Worm (Caenorhabditis elegans) whole organism, L1 larva: ENCODE measurements around the gene Y32G9B.1.

Experiments
- C04F5.9 ChIP-seq: sonication (generic microtip); optimal IDR thresholded peaks from 2 replicates; lab custom pipeline; 2016; ENCODE audit warnings: missing genetic modification characterization, missing compliant biosample characterization
- Y116A8C.19 ChIP-seq: sonication (generic microtip); optimal IDR thresholded peaks from 2 replicates; lab custom pipeline; 2016; ENCODE audit warnings: missing compliant biosample characterization, missing genetic modification characterization, borderline replicate concordance
- alr-1 ChIP-seq: fragments of 200-800 bp; sonication (Bioruptor generic); optimal IDR thresholded peaks from 2 replicates; lab custom pipeline; 2018; ENCODE audit warnings: borderline replicate concordance, mild to moderate bottlenecking, missing genetic modification characterization, missing compliant biosample characterization
- blmp-1 ChIP-seq: fragments of 150-350 bp; optimal IDR thresholded peaks from 2 replicates; lab custom pipeline; 2014; ENCODE audit warnings: missing biosample characterization, missing genetic modification characterization
- ceh-8 ChIP-seq: fragments of 200-800 bp; sonication (Bioruptor generic); optimal IDR thresholded peaks from 2 replicates; lab custom pipeline; 2018; ENCODE audit warnings: mild to moderate bottlenecking, missing genetic modification characterization, moderate library complexity, missing compliant biosample characterization
- ceh-88 ChIP-seq: fragments of 200-800 bp; sonication (Bioruptor generic); IDR thresholded peaks from 2 replicates; pipeline ENCODE4 v1.3.6; 2022; ENCODE audit warnings: missing genetic modification characterization, missing compliant biosample characterization
- efl-1 ChIP-seq, 4 experiments: fragments of 150-350 bp; optimal IDR thresholded peaks in 3 of 4; peaks in 1 of 4; 1 replicate in 1 of 4; 2 replicates in 3 of 4; lab custom pipeline; 2014; ENCODE audit warnings: missing biosample characterization in 2 of 4, missing genetic modification characterization in 2 of 4, missing genetic modification reagents in 2 of 4
- efl-3 ChIP-seq: fragments of 200-800 bp; sonication (Bioruptor generic); optimal IDR thresholded peaks from 2 replicates; lab custom pipeline; 2018; ENCODE audit warnings: mild to moderate bottlenecking, missing genetic modification characterization, missing compliant biosample characterization
- ets-5 ChIP-seq: fragments of 200-800 bp; sonication (Bioruptor generic); IDR thresholded peaks from 2 replicates; pipeline ENCODE4 v1.3.6; 2022; ENCODE audit warnings: missing genetic modification characterization, missing compliant biosample characterization
- fkh-10 ChIP-seq: sonication (generic microtip); optimal IDR thresholded peaks from 2 replicates; lab custom pipeline; 2017; ENCODE audit warnings: missing biosample characterization, missing genetic modification reagents, missing genetic modification characterization
- fkh-4 ChIP-seq: sonication (generic microtip); optimal IDR thresholded peaks from 2 replicates; lab custom pipeline; 2016; ENCODE audit warnings: missing compliant biosample characterization, missing genetic modification characterization, borderline replicate concordance
- fkh-8 ChIP-seq: sonication (generic microtip); optimal IDR thresholded peaks from 2 replicates; lab custom pipeline; 2016; ENCODE audit warnings: mild to moderate bottlenecking, missing genetic modification characterization, missing compliant biosample characterization
- fos-1 ChIP-seq: fragments of 150-350 bp; optimal IDR thresholded peaks from 2 replicates; lab custom pipeline; 2014; ENCODE audit warnings: missing biosample characterization, missing genetic modification characterization
- hlh-4 ChIP-seq: sonication (generic microtip); optimal IDR thresholded peaks from 2 replicates; lab custom pipeline; 2016; ENCODE audit warnings: mild to moderate bottlenecking, missing genetic modification characterization, missing compliant biosample characterization
- isw-1 ChIP-seq: fragments of 200-800 bp; sonication (Bioruptor generic); IDR thresholded peaks from 2 replicates; pipeline ENCODE4 v1.3.6; 2022; ENCODE audit warnings: missing genetic modification characterization, missing compliant biosample characterization
- jun-1 ChIP-seq: fragments of 150-350 bp; optimal IDR thresholded peaks from 2 replicates; lab custom pipeline; 2014; ENCODE audit warnings: missing biosample characterization, missing genetic modification reagents, missing genetic modification characterization
- lin-13 ChIP-seq: fragments of 150-350 bp; optimal IDR thresholded peaks from 2 replicates; lab custom pipeline; 2014; ENCODE audit warnings: missing biosample characterization, missing genetic modification reagents, missing genetic modification characterization
- lin-14 ChIP-seq: fragments of 200-800 bp; sonication (Bioruptor generic); optimal IDR thresholded peaks from 2 replicates; lab custom pipeline; 2018; ENCODE audit warnings: mild to moderate bottlenecking, missing genetic modification characterization, moderate library complexity, missing compliant biosample characterization
- lin-15B ChIP-seq: fragments of 150-350 bp; sonication (generic microtip); optimal IDR thresholded peaks from 3 replicates; lab custom pipeline; 2014; ENCODE audit warnings: missing biosample characterization, missing genetic modification characterization
- lin-35 ChIP-seq, 2 experiments: fragments of 150-350 bp; optimal IDR thresholded peaks; 2 replicates each; lab custom pipeline; 2014; ENCODE audit warnings: missing biosample characterization in 2 of 2, missing genetic modification characterization in 2 of 2, missing genetic modification reagents in 2 of 2
- mdl-1 ChIP-seq, 2 experiments: fragments of 150-350 bp; optimal IDR thresholded peaks; 2 replicates each; lab custom pipeline; 2014 to 2017; ENCODE audit warnings: missing biosample characterization in 2 of 2, missing genetic modification characterization in 2 of 2, inconsistent platforms in 1 of 2
- nhr-20 ChIP-seq: sonication (generic microtip); optimal IDR thresholded peaks from 2 replicates; lab custom pipeline; 2016; ENCODE audit warnings: mild to moderate bottlenecking, missing genetic modification characterization, missing compliant biosample characterization
- nhr-237 ChIP-seq: fragments of 150-350 bp; optimal IDR thresholded peaks from 2 replicates; lab custom pipeline; 2014; ENCODE audit warnings: missing biosample characterization, missing genetic modification characterization
- nhr-47 ChIP-seq: sonication (generic microtip); optimal IDR thresholded peaks from 2 replicates; lab custom pipeline; 2016; ENCODE audit warnings: mild to moderate bottlenecking, missing genetic modification characterization, moderate library complexity, missing compliant biosample characterization
- nhr-71 ChIP-seq: sonication (generic microtip); optimal IDR thresholded peaks from 2 replicates; lab custom pipeline; 2016; ENCODE audit warnings: mild to moderate bottlenecking, missing genetic modification characterization, moderate library complexity, missing compliant biosample characterization
- nhr-85 ChIP-seq: sonication (generic microtip); peaks from one replicate; lab custom pipeline; 2016; ENCODE audit warnings: missing genetic modification characterization, inconsistent platforms, missing compliant biosample characterization
- pqm-1 ChIP-seq: sonication (generic microtip); optimal IDR thresholded peaks from 3 replicates; lab custom pipeline; 2017; ENCODE audit warnings: missing biosample characterization, missing genetic modification characterization
- skn-1 ChIP-seq: fragments of 150-350 bp; optimal IDR thresholded peaks from 2 replicates; lab custom pipeline; 2014; ENCODE audit warnings: missing biosample characterization, missing genetic modification characterization
- sox-4 ChIP-seq: sonication (generic microtip); optimal IDR thresholded peaks from 2 replicates; lab custom pipeline; 2016; ENCODE audit warnings: missing genetic modification characterization, missing compliant biosample characterization
- sptf-1 ChIP-seq: fragments of 150-350 bp; optimal IDR thresholded peaks from 2 replicates; lab custom pipeline; 2014; ENCODE audit warnings: missing biosample characterization, missing genetic modification characterization
- sup-37 ChIP-seq: fragments of 200-800 bp; sonication (Bioruptor generic); optimal IDR thresholded peaks from 2 replicates; lab custom pipeline; 2018; ENCODE audit warnings: mild to moderate bottlenecking, missing genetic modification characterization, missing compliant biosample characterization
- unc-130 ChIP-seq: fragments of 150-350 bp; optimal IDR thresholded peaks from 2 replicates; lab custom pipeline; 2017; ENCODE audit warnings: missing biosample characterization, missing genetic modification characterization, inconsistent platforms
- unc-30 ChIP-seq: sonication (generic microtip); optimal IDR thresholded peaks from 2 replicates; lab custom pipeline; 2017; ENCODE audit warnings: missing biosample characterization, missing genetic modification characterization
- vab-15 ChIP-seq: sonication (generic microtip); optimal IDR thresholded peaks from 2 replicates; lab custom pipeline; 2017; ENCODE audit warnings: missing genotype, mild to moderate bottlenecking, missing genetic modification characterization, missing compliant biosample characterization
- xbp-1 ChIP-seq: sonication (generic microtip); optimal IDR thresholded peaks from 2 replicates; lab custom pipeline; 2016; ENCODE audit warnings: missing genetic modification characterization, missing compliant biosample characterization
- zag-1 ChIP-seq: fragments of 150-350 bp; optimal IDR thresholded peaks from 2 replicates; lab custom pipeline; 2014; ENCODE audit warnings: missing biosample characterization, missing genetic modification characterization
- zip-4 ChIP-seq: fragments of 200-800 bp; sonication (Bioruptor generic); optimal IDR thresholded peaks from 2 replicates; lab custom pipeline; 2018; ENCODE audit warnings: mild to moderate bottlenecking, missing genetic modification characterization, moderate library complexity, missing compliant biosample characterization
- ztf-4 ChIP-seq: fragments of 150-350 bp; optimal IDR thresholded peaks from 2 replicates; lab custom pipeline; 2014; ENCODE audit warnings: missing biosample characterization, missing genetic modification characterization

Gene Y32G9B.1

ce11 chrV:1794218-1794617, 35.7 kb downstream of the Y32G9B.1 start, which contains the start of gene F36H9.1:
F36H9.1 (plus strand) TSS chrV:1794518.
- TF ChIP-seq nhr-47 (tag; lab: Kevin White, UChicago) (no peak), nhr-237 (no peak), blmp-1 (tag; lab: Kevin White, UChicago) (no peak), lin-15B (tag; lab: Kevin White, UChicago) (no peak), efl-1 (optimal IDR thresholded peaks at IDR 0.05; lab: Kevin White, UChicago) (no peak), efl-1 (GFP tag; optimal IDR thresholded peaks at IDR 0.05 in 1 of 2; lab: Kevin White, UChicago) (no peak), isw-1 (GFP tag; lab: Robert Waterston, UW) (no peak), C04F5.9 (tag; lab: Kevin White, UChicago) (no peak), xbp-1 (tag; lab: Kevin White, UChicago) (no peak), hlh-4 (no peak)
- TF ChIP-seq, all 84 proteins: peak for 0

ce11 chrV:1789495-1789894, 40.4 kb downstream of the Y32G9B.1 start:
- TF ChIP-seq efl-3 (GFP tag; lab: Kevin White, UChicago) (no peak), lin-13 (GFP tag; lab: Kevin White, UChicago) (no peak), unc-30 (tag; lab: Kevin White, UChicago) (no peak), sup-37 (GFP tag; lab: Kevin White, UChicago) (no peak), pqm-1 (tag; lab: Kevin White, UChicago) (no peak), nhr-20 (tag; lab: Kevin White, UChicago) (no peak), fkh-4 (tag; lab: Kevin White, UChicago) (no peak), Y116A8C.19 (no peak), blmp-1 (tag; lab: Kevin White, UChicago) (peak; percentile 75), skn-1 (tag; lab: Kevin White, UChicago) (no peak), zip-4 (GFP tag; lab: Kevin White, UChicago) (no peak), mdl-1 (tag; optimal IDR thresholded peaks at IDR 0.05; lab: Kevin White, UChicago) (peak in 1 of 2 experiments; percentile 10), lin-14 (no peak), fos-1 (tag; lab: Kevin White, UChicago) (no peak), ceh-8 (GFP tag; lab: Kevin White, UChicago) (no peak), jun-1 (tag; lab: Kevin White, UChicago) (peak; percentile 14), sox-4 (tag; lab: Kevin White, UChicago) (no peak), lin-35 (GFP tag; optimal IDR thresholded peaks at IDR 0.05; lab: Kevin White, UChicago) (no peak), zag-1 (tag; lab: Kevin White, UChicago) (no peak), ets-5 (GFP tag; lab: Robert Waterston, UW) (no peak), unc-130 (tag; lab: Kevin White, UChicago) (no peak), nhr-85 (tag; lab: Kevin White, UChicago) (peak; percentile 36), alr-1 (tag; lab: Kevin White, UChicago) (no peak)

- no peak for TF ChIP-seq ztf-4 (tag; lab: Kevin White, UChicago)
- TF ChIP-seq sptf-1 (tag; lab: Kevin White, UChicago): no peak
- no peak for TF ChIP-seq vab-15 (tag; lab: Kevin White, UChicago)
- TF ChIP-seq ceh-88 (GFP tag; lab: Robert Waterston, UW): no peak
- no peak for TF ChIP-seq fkh-8 (tag; lab: Kevin White, UChicago)
- TF ChIP-seq fkh-10: no peak
These were observed 41.7 kb downstream of the Y32G9B.1 start, which contains the start of gene F36H9.2 for ce11 chrV:1788157-1788556. F36H9.2 (plus strand) TSS chrV:1788457.

ce11 chrV:1781922-1782321, 48.0 kb downstream of the Y32G9B.1 start, which contains the start of gene F36H9.5:
F36H9.5 (minus strand) TSS chrV:1782022.
- TF ChIP-seq fkh-10 (no peak), nhr-71 (no peak), sox-4 (tag; lab: Kevin White, UChicago) (no peak), pqm-1 (tag; lab: Kevin White, UChicago) (no peak)
